Fruit fly (Drosophila melanogaster) whole organism, prepupa: ENCODE results near the gene CG17650.

Source experiments
- CG10631 ChIP-seq: fragments of 200-800 bp; sonication (Bioruptor generic); optimal IDR thresholded peaks from 2 replicates; lab custom pipeline; 2016; ENCODE audit warnings: missing biosample characterization, missing genetic modification characterization
- CG11294 ChIP-seq: fragments of 200-800 bp; sonication (Bioruptor generic); IDR thresholded peaks from 2 replicates; pipeline ENCODE4 v1.3.6; 2022; ENCODE audit warnings: missing biosample characterization, missing genetic modification characterization
- CG15336 ChIP-seq: fragments of 200-800 bp; sonication (Bioruptor generic); IDR thresholded peaks from 2 replicates; pipeline ENCODE4 v1.3.6; 2022; ENCODE audit warnings: missing biosample characterization, missing genetic modification characterization
- CG1621 ChIP-seq: fragments of 200-800 bp; sonication (Bioruptor generic); optimal IDR thresholded peaks from 3 replicates; lab custom pipeline; 2018; ENCODE audit warnings: missing biosample characterization, mild to moderate bottlenecking, missing genetic modification characterization
- CG16779 ChIP-seq: fragments of 200-800 bp; sonication (Bioruptor generic); optimal IDR thresholded peaks from 3 replicates; lab custom pipeline; 2017; ENCODE audit warnings: missing biosample characterization, mild to moderate bottlenecking, missing genetic modification characterization
- CG32006 ChIP-seq: fragments of 200-800 bp; sonication (Bioruptor generic); optimal IDR thresholded peaks from 3 replicates; lab custom pipeline; 2017; ENCODE audit warnings: missing biosample characterization, mild to moderate bottlenecking, missing genetic modification characterization
- CG3919 ChIP-seq: fragments of 200-800 bp; sonication (Bioruptor generic); optimal IDR thresholded peaks from 3 replicates; lab custom pipeline; 2016; ENCODE audit warnings: missing biosample characterization, missing genetic modification characterization
- CG4318 ChIP-seq: fragments of 200-800 bp; sonication (Bioruptor generic); optimal IDR thresholded peaks from 3 replicates; lab custom pipeline; 2017; ENCODE audit warnings: missing biosample characterization, mild to moderate bottlenecking, missing genetic modification characterization
- CG6276 ChIP-seq: fragments of 200-800 bp; sonication (Bioruptor generic); optimal IDR thresholded peaks from 2 replicates; lab custom pipeline; 2017; ENCODE audit warnings: missing biosample characterization, mild to moderate bottlenecking, missing genetic modification characterization
- CG6808 ChIP-seq: fragments of 200-800 bp; sonication (Bioruptor generic); optimal IDR thresholded peaks from 3 replicates; lab custom pipeline; 2017; ENCODE audit warnings: missing biosample characterization, missing genetic modification characterization, mild to moderate bottlenecking, moderate library complexity, missing genetic modification reagents
- CG7368 ChIP-seq: fragments of 200-800 bp; sonication (Bioruptor generic); optimal IDR thresholded peaks from 3 replicates; lab custom pipeline; 2016; ENCODE audit warnings: missing biosample characterization, missing genetic modification characterization
- CG8632 ChIP-seq: fragments of 200-800 bp; sonication (Bioruptor generic); optimal IDR thresholded peaks from 3 replicates; lab custom pipeline; 2016; ENCODE audit warnings: missing biosample characterization, missing genetic modification characterization
- CG9139 ChIP-seq: fragments of 200-800 bp; sonication (Bioruptor generic); optimal IDR thresholded peaks from 3 replicates; lab custom pipeline; 2017; ENCODE audit warnings: missing biosample characterization, mild to moderate bottlenecking, missing genetic modification characterization
- Eip75B ChIP-seq: fragments of 200-800 bp; sonication (Bioruptor generic); optimal IDR thresholded peaks from 3 replicates; lab custom pipeline; 2016; ENCODE audit warnings: missing biosample characterization, missing genetic modification characterization
- Eip78C ChIP-seq: fragments of 200-800 bp; sonication (Bioruptor generic); peaks from one replicate; lab custom pipeline; 2016; ENCODE audit warnings: missing biosample characterization, missing genetic modification characterization
- Eip93F ChIP-seq: fragments of 200-800 bp; sonication (Bioruptor generic); optimal IDR thresholded peaks from 2 replicates; lab custom pipeline; 2016; ENCODE audit warnings: missing biosample characterization, mild to moderate bottlenecking, missing genetic modification characterization
- Ets21C ChIP-seq: fragments of 200-800 bp; sonication (Bioruptor generic); optimal IDR thresholded peaks from 3 replicates; lab custom pipeline; 2016; ENCODE audit warnings: missing biosample characterization, missing genetic modification characterization
- Gug ChIP-seq: fragments of 200-800 bp; sonication (Bioruptor generic); IDR thresholded peaks from 2 replicates; pipeline ENCODE4 v1.3.6; 2022; ENCODE audit warnings: missing biosample characterization, missing genetic modification characterization
- Hr38 ChIP-seq: sonication (Bioruptor generic); optimal IDR thresholded peaks from 2 replicates; lab custom pipeline; 2016; ENCODE audit warnings: missing biosample characterization, missing genetic modification characterization
- Hr4 ChIP-seq: fragments of 200-800 bp; sonication (Bioruptor generic); optimal IDR thresholded peaks from 3 replicates; lab custom pipeline; 2016; ENCODE audit warnings: missing biosample characterization, missing genetic modification characterization
- Sox102F ChIP-seq: fragments of 200-800 bp; sonication (Bioruptor generic); optimal IDR thresholded peaks from 2 replicates; lab custom pipeline; 2016; ENCODE audit warnings: missing biosample characterization, mild to moderate bottlenecking, missing genetic modification characterization
- Sox14 ChIP-seq: fragments of 200-800 bp; sonication (Bioruptor generic); optimal IDR thresholded peaks from 3 replicates; lab custom pipeline; 2016; ENCODE audit warnings: missing biosample characterization, missing genetic modification characterization
- acj6 ChIP-seq: fragments of 200-800 bp; sonication (Bioruptor generic); optimal IDR thresholded peaks from 3 replicates; lab custom pipeline; 2016; ENCODE audit warnings: missing biosample characterization, missing genetic modification characterization
- cyc ChIP-seq: fragments of 200-800 bp; sonication (Bioruptor generic); optimal IDR thresholded peaks from 3 replicates; lab custom pipeline; 2016; ENCODE audit warnings: missing biosample characterization, missing genetic modification characterization
- dsx ChIP-seq: fragments of 200-800 bp; optimal IDR thresholded peaks from 3 replicates; lab custom pipeline; 2019; ENCODE audit warnings: missing biosample characterization, mild to moderate bottlenecking, missing genetic modification characterization, moderate library complexity; ENCODE audit not compliant: poor library complexity, severe bottlenecking
- esn ChIP-seq: fragments of 200-800 bp; sonication (Bioruptor generic); optimal IDR thresholded peaks from 2 replicates; lab custom pipeline; 2016; ENCODE audit warnings: missing biosample characterization, mild to moderate bottlenecking, missing genetic modification characterization, moderate library complexity
- fd85E ChIP-seq: fragments of 200-800 bp; sonication (Bioruptor generic); optimal IDR thresholded peaks from 3 replicates; lab custom pipeline; 2016; ENCODE audit warnings: missing biosample characterization, missing genetic modification characterization
- fkh ChIP-seq: fragments of 200-800 bp; sonication (Bioruptor generic); optimal IDR thresholded peaks from 3 replicates; lab custom pipeline; 2017; ENCODE audit warnings: missing biosample characterization, mild to moderate bottlenecking, missing genetic modification characterization, moderate library complexity
- lz ChIP-seq: fragments of 200-800 bp; sonication (Bioruptor generic); optimal IDR thresholded peaks from 3 replicates; lab custom pipeline; 2016; ENCODE audit warnings: missing biosample characterization, missing genetic modification characterization
- salr ChIP-seq, 2 experiments: fragments of 200-800 bp; sonication (Bioruptor generic); optimal IDR thresholded peaks; 3 replicates each; lab custom pipeline; 2016 to 2018; ENCODE audit warnings: missing biosample characterization in 2 of 2, missing genetic modification characterization in 2 of 2, mild to moderate bottlenecking in 1 of 2
- spab ChIP-seq: fragments of 200-800 bp; sonication (Bioruptor generic); optimal IDR thresholded peaks from 2 replicates; lab custom pipeline; 2017; ENCODE audit warnings: missing biosample characterization, mild to moderate bottlenecking, missing genetic modification characterization, missing genetic modification reagents
- ss ChIP-seq, 2 experiments: fragments of 200-800 bp; sonication (Bioruptor generic); optimal IDR thresholded peaks; 2 replicates in 1 of 2; 3 replicates in 1 of 2; lab custom pipeline; 2017 to 2018; ENCODE audit warnings: mild to moderate bottlenecking in 2 of 2, missing biosample characterization in 2 of 2, missing genetic modification characterization in 2 of 2, moderate library complexity in 1 of 2
- svp ChIP-seq: fragments of 200-800 bp; sonication (Bioruptor generic); peaks from one replicate; lab custom pipeline; 2016; ENCODE audit warnings: missing biosample characterization, missing genetic modification characterization
- vri ChIP-seq: fragments of 200-800 bp; sonication (Bioruptor generic); optimal IDR thresholded peaks from 3 replicates; lab custom pipeline; 2016; ENCODE audit warnings: missing biosample characterization, mild to moderate bottlenecking, missing genetic modification characterization

Gene CG17650

dm6 chr2L:1727826-1728619 lies 30.9 kb downstream of the CG17650 start (continued):
- TF ChIP-seq esn (peak; percentile 99), Hr38 (GFP tag; lab: Kevin White, UChicago) (no peak), CG6276 (GFP tag; lab: Kevin White, UChicago) (peak; percentile 95), CG4318 (GFP tag; lab: Kevin White, UChicago) (peak; percentile 95), CG10631 (GFP tag; lab: Kevin White, UChicago) (peak; percentile 99), acj6 (GFP tag; lab: Kevin White, UChicago) (peak; percentile 98), spab (peak; percentile 94), Ets21C (peak; percentile 92), Sox102F (peak; percentile 98), salr (GFP tag; optimal IDR thresholded peaks at IDR 0.05; lab: Kevin White, UChicago) (peak; percentile 93 to 95), lz (peak; percentile 98), fd85E (GFP tag; lab: Kevin White, UChicago) (peak; percentile 93), Eip75B (GFP tag; lab: Kevin White, UChicago) (peak; percentile 98), Gug (peak; percentile 96), fkh (GFP tag; lab: Kevin White, UChicago) (peak; percentile 94), CG6808 (GFP tag; lab: Kevin White, UChicago) (peak; percentile 98), vri (GFP tag; lab: Kevin White, UChicago) (peak; percentile 95), CG7368 (GFP tag; lab: Kevin White, UChicago) (peak; percentile 96)
- TF ChIP-seq, all 60 proteins: peak for 59

- TF ChIP-seq CG9139 (GFP tag; lab: Kevin White, UChicago) (no peak), spab (peak; percentile 96)
These were observed 31.6 kb downstream of the CG17650 start for dm6 chr2L:1727162-1727825.

- TF ChIP-seq lz = no peak
These were observed 34.3 kb downstream of the CG17650 start for dm6 chr2L:1724592-1724940.

- peak; percentile 76 for TF ChIP-seq svp (GFP tag; lab: Kevin White, UChicago)
- peak; percentile 76 for TF ChIP-seq vri (GFP tag; lab: Kevin White, UChicago)
- TF ChIP-seq CG11294 (GFP tag; lab: Robert Waterston, UW) = no peak
- TF ChIP-seq Hr4 = no peak
- TF ChIP-seq cyc (GFP tag; lab: Kevin White, UChicago) = no peak
- peak; percentile 26 for TF ChIP-seq dsx (GFP tag; lab: Kevin White, UChicago)
- TF ChIP-seq Eip78C (GFP tag; lab: Kevin White, UChicago) = peak; percentile 46
- no peak for TF ChIP-seq CG7368 (GFP tag; lab: Kevin White, UChicago)
- no peak for TF ChIP-seq CG3919 (GFP tag; lab: Kevin White, UChicago)
- no peak for TF ChIP-seq Eip93F (GFP tag; lab: Kevin White, UChicago)
- no peak for TF ChIP-seq ss (GFP tag; optimal IDR thresholded peaks at IDR 0.05; lab: Kevin White, UChicago)
- TF ChIP-seq CG16779 (tag; lab: Kevin White, UChicago) = peak; percentile 24
- no peak for TF ChIP-seq fkh (GFP tag; lab: Kevin White, UChicago)
- no peak for TF ChIP-seq Hr38 (GFP tag; lab: Kevin White, UChicago)
- TF ChIP-seq CG4318 (GFP tag; lab: Kevin White, UChicago) = no peak
- no peak for TF ChIP-seq CG8632 (GFP tag; lab: Kevin White, UChicago)
- peak; percentile 32 for TF ChIP-seq lz
- TF ChIP-seq CG1621 = no peak
- peak; percentile 25 for TF ChIP-seq Sox14 (GFP tag; lab: Kevin White, UChicago)
- TF ChIP-seq CG15336 (GFP tag; lab: Robert Waterston, UW) = no peak
- TF ChIP-seq CG32006 = no peak
These were observed 34.8 kb downstream of the CG17650 start, which contains the start of gene Rim2 for dm6 chr2L:1723937-1724591. Rim2 (minus strand) TSS chr2L:1724388.
